Worm (Caenorhabditis elegans): Measurements from ENCODE around the gene memb-1.

ce11 chrX:9449330-9449729, 8.0 kb upstream of the memb-1 start, which contains the start of gene ZK899.7:
- TF ChIP-seq nfya-1 (tag; optimal IDR thresholded peaks at IDR 0.05) (no peak), ztf-16 (tag; optimal IDR thresholded peaks at IDR 0.05) (no peak), pax-1 (tag; optimal IDR thresholded peaks at IDR 0.05) (no peak), unc-55 (GFP tag; optimal IDR thresholded peaks at IDR 0.05) (no peak), dve-1 (tag; optimal IDR thresholded peaks at IDR 0.05) (no peak), zip-5 (tag; optimal IDR thresholded peaks at IDR 0.05) (no peak), nhr-11 (tag; optimal IDR thresholded peaks at IDR 0.05) (no peak), mec-3 (tag; optimal IDR thresholded peaks at IDR 0.05; ENCODE audit: borderline replicate concordance) (no peak)

Measured in whole organism, late embryonic.